Worm (Caenorhabditis elegans) whole organism, L3 larva: ENCODE measurements around the gene unc-119.

Experiments used
- R02D3.7 ChIP-seq: fragments of 150-350 bp; optimal IDR thresholded peaks from 2 replicates; lab custom pipeline; 2014; ENCODE audit warnings: missing biosample characterization, missing genetic modification characterization
- aly-2 ChIP-seq: fragments of 150-350 bp; optimal IDR thresholded peaks from 2 replicates; lab custom pipeline; 2014; ENCODE audit warnings: missing biosample characterization, missing genetic modification characterization
- ama-1 ChIP-seq: fragments of 150-350 bp; optimal IDR thresholded peaks from 2 replicates; lab custom pipeline; 2018
- ceh-9 ChIP-seq: sonication (generic microtip); optimal IDR thresholded peaks from 2 replicates; lab custom pipeline; 2018; ENCODE audit warnings: missing biosample characterization, missing genetic modification characterization
- daf-12 ChIP-seq: fragments of 150-350 bp; optimal IDR thresholded peaks from 2 replicates; lab custom pipeline; 2014; ENCODE audit warnings: missing biosample characterization, missing genetic modification reagents, missing genetic modification characterization
- egl-27 ChIP-seq: sonication (generic microtip); optimal IDR thresholded peaks from 4 replicates; lab custom pipeline; 2017; ENCODE audit warnings: missing biosample characterization, missing genetic modification reagents, missing genetic modification characterization
- egl-5 ChIP-seq: fragments of 150-350 bp; optimal IDR thresholded peaks from 2 replicates; lab custom pipeline; 2017; ENCODE audit warnings: missing biosample characterization, missing genetic modification reagents, missing genetic modification characterization, inconsistent platforms
- elt-1 ChIP-seq: fragments of 150-350 bp; optimal IDR thresholded peaks from 2 replicates; lab custom pipeline; 2014; ENCODE audit warnings: missing biosample characterization, missing genetic modification characterization
- elt-2 ChIP-seq: sonication (generic microtip); optimal IDR thresholded peaks from 2 replicates; lab custom pipeline; 2016; ENCODE audit warnings: missing genetic modification reagents, mild to moderate bottlenecking, missing genetic modification characterization, missing compliant biosample characterization
- elt-3 ChIP-seq, 3 experiments: fragments of 150-350 bp in 1 of 3; sonication (generic microtip) in 2 of 3; optimal IDR thresholded peaks; 2 replicates in 2 of 3; 4 replicates in 1 of 3; lab custom pipeline; 2014 to 2017; ENCODE audit warnings: missing biosample characterization in 3 of 3, missing genetic modification characterization in 3 of 3
- eor-1 ChIP-seq, 2 experiments: fragments of 150-350 bp; optimal IDR thresholded peaks; 2 replicates each; lab custom pipeline; 2014 to 2018; ENCODE audit warnings: missing biosample characterization in 2 of 2, missing genetic modification characterization in 2 of 2
- fkh-10 ChIP-seq: sonication (generic microtip); optimal IDR thresholded peaks from 2 replicates; lab custom pipeline; 2017; ENCODE audit warnings: missing biosample characterization, missing genetic modification reagents, missing genetic modification characterization
- fos-1 ChIP-seq: fragments of 150-350 bp; optimal IDR thresholded peaks from 2 replicates; lab custom pipeline; 2014; ENCODE audit warnings: missing biosample characterization, missing genetic modification characterization
- hmg-11 ChIP-seq: sonication (generic microtip); optimal IDR thresholded peaks from 2 replicates; lab custom pipeline; 2016; ENCODE audit warnings: missing genetic modification characterization, missing compliant biosample characterization
- jun-1 ChIP-seq: fragments of 150-350 bp; optimal IDR thresholded peaks from 2 replicates; lab custom pipeline; 2014; ENCODE audit warnings: missing biosample characterization, missing genetic modification reagents, missing genetic modification characterization
- lin-15B ChIP-seq: fragments of 150-350 bp; optimal IDR thresholded peaks from 2 replicates; lab custom pipeline; 2014; ENCODE audit warnings: missing biosample characterization, missing genetic modification characterization
- lin-39 ChIP-seq: fragments of 150-350 bp; optimal IDR thresholded peaks from 2 replicates; lab custom pipeline; 2018; ENCODE audit warnings: missing biosample characterization, missing genetic modification reagents, missing genetic modification characterization
- mdl-1 ChIP-seq: fragments of 150-350 bp; optimal IDR thresholded peaks from 2 replicates; lab custom pipeline; 2014; ENCODE audit warnings: missing biosample characterization, missing genetic modification characterization
- mml-1 ChIP-seq: fragments of 150-350 bp; sonication (generic microtip); optimal IDR thresholded peaks from 3 replicates; lab custom pipeline; 2014; ENCODE audit warnings: missing biosample characterization, missing genetic modification characterization
- nfya-1 ChIP-seq: sonication (generic microtip); optimal IDR thresholded peaks from 2 replicates; lab custom pipeline; 2017; ENCODE audit warnings: missing genetic modification characterization, mild to moderate bottlenecking, missing compliant biosample characterization, antibody characterized with exemption, moderate library complexity; ENCODE audit not compliant: insufficient read depth
- nhr-11 ChIP-seq: fragments of 150-350 bp; optimal IDR thresholded peaks from 2 replicates; lab custom pipeline; 2014; ENCODE audit warnings: missing biosample characterization, missing genetic modification characterization
- nhr-23 ChIP-seq: fragments of 150-350 bp; optimal IDR thresholded peaks from 2 replicates; lab custom pipeline; 2014; ENCODE audit warnings: missing biosample characterization, missing genetic modification reagents, missing genetic modification characterization
- nhr-237 ChIP-seq: fragments of 150-350 bp; optimal IDR thresholded peaks from 2 replicates; lab custom pipeline; 2014; ENCODE audit warnings: missing biosample characterization, missing genetic modification characterization
- nhr-28 ChIP-seq: fragments of 150-350 bp; optimal IDR thresholded peaks from 2 replicates; lab custom pipeline; 2014; ENCODE audit warnings: missing biosample characterization, missing genetic modification characterization
- nhr-43 ChIP-seq: sonication (generic microtip); optimal IDR thresholded peaks from 2 replicates; lab custom pipeline; 2016; ENCODE audit warnings: mild to moderate bottlenecking, missing genetic modification characterization, missing compliant biosample characterization; ENCODE audit not compliant: poor library complexity, severe bottlenecking
- nhr-76 ChIP-seq: fragments of 150-350 bp; sonication (generic microtip); optimal IDR thresholded peaks from 5 replicates; lab custom pipeline; 2014; ENCODE audit warnings: missing biosample characterization, missing genetic modification characterization
- nhr-77 ChIP-seq: fragments of 150-350 bp; optimal IDR thresholded peaks from 2 replicates; lab custom pipeline; 2014; ENCODE audit warnings: missing biosample characterization, missing genetic modification characterization
- pha-4 ChIP-seq: fragments of 150-350 bp; optimal IDR thresholded peaks from 2 replicates; lab custom pipeline; 2014; ENCODE audit warnings: missing biosample characterization, missing genetic modification reagents, missing genetic modification characterization
- pqm-1 ChIP-seq: fragments of 150-350 bp; optimal IDR thresholded peaks from 2 replicates; lab custom pipeline; 2017; ENCODE audit warnings: missing biosample characterization, missing genetic modification characterization, inconsistent platforms
- sea-2 ChIP-seq: fragments of 150-350 bp; sonication (generic microtip); optimal IDR thresholded peaks from 4 replicates; lab custom pipeline; 2014; ENCODE audit warnings: missing biosample characterization, missing genetic modification reagents, missing genetic modification characterization
- skn-1 ChIP-seq: fragments of 150-350 bp; optimal IDR thresholded peaks from 2 replicates; lab custom pipeline; 2014; ENCODE audit warnings: missing biosample characterization, missing genetic modification characterization
- snpc-4 ChIP-seq: fragments of 150-350 bp; optimal IDR thresholded peaks from 2 replicates; lab custom pipeline; 2014; ENCODE audit warnings: missing biosample characterization, missing genetic modification characterization
- ztf-4 ChIP-seq: fragments of 150-350 bp; optimal IDR thresholded peaks from 2 replicates; lab custom pipeline; 2014; ENCODE audit warnings: missing biosample characterization, missing genetic modification characterization

unc-119 gene

DNA sequence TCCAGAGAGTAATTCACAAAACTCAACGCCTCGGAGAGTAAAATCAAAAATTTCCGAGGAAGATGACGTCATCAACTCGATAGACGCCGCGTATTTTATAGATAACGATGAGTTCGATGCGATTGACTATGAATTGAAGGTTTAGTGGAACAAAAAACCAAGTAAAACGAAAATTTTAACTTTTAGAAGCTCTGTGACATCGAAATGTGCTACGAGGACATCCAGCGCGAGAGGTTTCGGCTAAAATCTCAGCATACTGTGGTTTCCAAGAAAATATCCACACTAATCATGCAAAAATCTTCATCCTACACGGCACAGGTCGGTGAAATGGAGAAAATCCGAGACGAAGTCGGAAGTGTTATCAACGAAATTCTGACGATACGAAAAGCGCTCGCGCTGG, 32.8 kb upstream of the unc-119 start:
- no peak for TF ChIP-seq aly-2 (tag; lab: Kevin White, UChicago)
- no peak for TF ChIP-seq fkh-10 (GFP tag; lab: Kevin White, UChicago)
- no peak for TF ChIP-seq lin-15B
- no peak for TF ChIP-seq pha-4 (tag; lab: Kevin White, UChicago)
- TF ChIP-seq nhr-43, result no peak
- no peak for TF ChIP-seq jun-1
- TF ChIP-seq nhr-77 (tag; lab: Kevin White, UChicago), result no peak
- no peak for TF ChIP-seq pqm-1
- no peak for TF ChIP-seq elt-3 (tag; optimal IDR thresholded peaks at IDR 0.05; lab: Kevin White, UChicago)
- no peak for TF ChIP-seq egl-5 (tag; lab: Kevin White, UChicago)
- TF ChIP-seq ama-1 (lab: Kevin White, UChicago), result no peak
- TF ChIP-seq nfya-1 (tag; lab: Kevin White, UChicago), result no peak

DNA sequence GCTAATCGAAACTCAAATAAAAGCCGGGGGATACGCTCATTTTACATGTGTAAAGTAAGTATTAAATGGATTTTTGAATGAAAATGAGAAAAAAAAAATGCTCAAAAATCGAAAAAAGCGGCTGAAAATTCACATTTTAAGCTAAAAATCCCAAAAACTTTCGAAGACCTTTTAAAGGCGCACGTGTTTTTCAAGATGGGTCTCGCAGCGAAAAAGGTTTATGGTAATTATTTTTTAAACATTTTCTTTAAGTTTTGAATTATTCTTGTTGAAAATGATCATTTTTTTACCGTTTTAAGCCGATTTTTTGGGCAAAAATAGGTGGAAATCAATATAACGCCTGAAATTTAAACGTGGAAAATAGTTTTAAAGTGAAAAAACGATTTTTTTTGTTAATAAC, 32.3 kb upstream of the unc-119 start:
- no peak for TF ChIP-seq lin-39 (tag; lab: Kevin White, UChicago)
- no peak for TF ChIP-seq sea-2
- no peak for TF ChIP-seq nhr-77 (tag; lab: Kevin White, UChicago)
- TF ChIP-seq elt-1 (tag; lab: Kevin White, UChicago), result no peak
- no peak for TF ChIP-seq mml-1 (tag; lab: Kevin White, UChicago)
- no peak for TF ChIP-seq egl-27 (tag; lab: Kevin White, UChicago)
- no peak for TF ChIP-seq mdl-1
- no peak for TF ChIP-seq nhr-23 (tag; lab: Kevin White, UChicago)
- TF ChIP-seq nhr-11 (tag; lab: Kevin White, UChicago), result no peak
- no peak for TF ChIP-seq nhr-28 (tag; lab: Kevin White, UChicago)

DNA sequence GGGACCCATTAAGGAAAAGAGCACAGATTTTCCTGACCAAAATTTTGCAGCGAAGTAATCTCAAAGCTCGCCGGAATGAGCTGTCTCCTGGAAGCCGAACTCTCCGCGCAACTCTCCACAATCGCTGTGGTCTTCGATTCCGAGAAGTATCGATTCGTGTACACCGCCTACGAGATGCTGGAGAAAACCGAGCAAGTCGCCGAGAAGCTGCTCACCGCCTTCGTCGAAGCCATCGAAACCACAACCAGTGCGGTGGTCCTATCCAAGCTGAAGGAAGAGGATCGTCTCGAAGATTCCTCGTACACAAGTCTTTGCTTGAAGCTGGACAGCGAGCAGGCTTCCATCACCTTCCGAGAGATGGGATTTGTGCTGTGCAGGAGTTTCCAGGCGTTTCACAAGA, 31.6 kb upstream of the unc-119 start:
- TF ChIP-seq nfya-1 (tag; lab: Kevin White, UChicago) (no peak), snpc-4 (tag; lab: Kevin White, UChicago) (no peak), mdl-1 (no peak), mml-1 (tag; lab: Kevin White, UChicago) (no peak), ceh-9 (tag; lab: Kevin White, UChicago) (no peak), eor-1 (tag; optimal IDR thresholded peaks at IDR 0.05; lab: Kevin White, UChicago) (no peak), fkh-10 (GFP tag; lab: Kevin White, UChicago) (no peak), egl-27 (tag; lab: Kevin White, UChicago) (no peak), lin-39 (tag; lab: Kevin White, UChicago) (no peak), R02D3.7 (tag; lab: Kevin White, UChicago) (no peak), daf-12 (tag; lab: Kevin White, UChicago) (no peak), skn-1 (tag; lab: Kevin White, UChicago) (no peak), elt-2 (tag; lab: Kevin White, UChicago) (no peak)
- TF ChIP-seq, all 47 proteins: peak for 0

DNA sequence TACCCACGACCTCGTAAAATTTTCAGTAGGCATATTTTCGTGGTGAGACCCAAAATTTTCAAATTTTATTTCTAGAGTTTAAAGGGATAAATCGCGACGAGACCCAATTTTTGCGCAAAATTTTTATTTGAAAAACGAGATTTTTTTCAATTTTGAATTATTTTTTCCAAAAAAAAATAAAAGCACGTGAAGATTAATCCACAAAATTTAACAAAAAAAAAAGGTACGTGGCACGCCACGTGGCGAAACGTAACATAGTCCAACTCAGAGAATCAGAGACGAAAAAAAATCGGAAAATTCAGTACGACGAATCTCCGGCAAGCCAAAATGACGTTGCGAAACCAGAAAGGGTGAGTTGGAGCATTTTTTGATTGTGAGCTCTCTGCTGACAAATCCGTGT, 27.3 kb upstream of the unc-119 start, which contains the start of gene C44B9.2:
Gene C44B9.2, plus strand, starts transcription at position 301 of the 400 bp plus-strand sequence.
- TF ChIP-seq aly-2 (tag; lab: Kevin White, UChicago), result no peak
- TF ChIP-seq nhr-76 (tag; lab: Kevin White, UChicago), result no peak
- TF ChIP-seq hmg-11, result no peak
- TF ChIP-seq ama-1 (lab: Kevin White, UChicago), result no peak
- no peak for TF ChIP-seq ztf-4
- TF ChIP-seq fkh-10 (GFP tag; lab: Kevin White, UChicago), result no peak
- no peak for TF ChIP-seq elt-2 (tag; lab: Kevin White, UChicago)
- no peak for TF ChIP-seq pha-4 (tag; lab: Kevin White, UChicago)
- TF ChIP-seq fos-1 (tag; lab: Kevin White, UChicago), result no peak
- TF ChIP-seq, all 47 proteins: peak for 0

DNA sequence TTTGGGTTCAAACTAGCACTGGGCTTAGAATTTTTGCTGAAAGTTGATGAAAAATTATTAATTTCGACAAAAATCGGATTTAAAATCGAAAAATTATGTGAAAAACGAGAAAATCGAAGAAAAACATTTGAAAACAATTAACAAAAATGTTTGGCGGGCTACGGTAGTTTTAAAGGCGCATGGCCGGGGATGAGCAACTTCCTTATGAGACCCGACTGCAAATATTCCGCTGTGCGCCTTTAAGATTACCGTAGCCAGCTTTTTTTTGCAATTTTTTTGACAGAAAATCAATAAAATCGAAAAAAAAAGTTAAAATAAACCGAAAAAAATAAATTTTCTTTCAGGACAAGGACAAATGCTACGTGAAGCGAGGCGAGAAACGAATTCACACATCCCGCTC, 24.9 kb upstream of the unc-119 start:
- no peak for TF ChIP-seq nhr-11 (tag; lab: Kevin White, UChicago)
- TF ChIP-seq aly-2 (tag; lab: Kevin White, UChicago), result no peak
- no peak for TF ChIP-seq nhr-237 (tag; lab: Kevin White, UChicago)
- no peak for TF ChIP-seq lin-39 (tag; lab: Kevin White, UChicago)
- no peak for TF ChIP-seq eor-1 (tag; optimal IDR thresholded peaks at IDR 0.05; lab: Kevin White, UChicago)
- TF ChIP-seq ztf-4, result no peak
- no peak for TF ChIP-seq nfya-1 (tag; lab: Kevin White, UChicago)
